Worm (Caenorhabditis elegans) whole organism, late embryonic: ENCODE measurements around the gene C04H5.1.
"Not testable (repeated sequence)": the region's sequence is repeated elsewhere in the genome, so short reads cannot be mapped to it uniquely, and the experiment has no call there.

Experiments used
- C08G9.2 ChIP-seq: sonication (generic microtip); optimal IDR thresholded peaks from 2 replicates; lab custom pipeline; 2016; ENCODE audit warnings: mild to moderate bottlenecking, missing genetic modification characterization, moderate library complexity, missing compliant biosample characterization
- Y22D7AL.16 ChIP-seq: sonication (generic microtip); optimal IDR thresholded peaks from 2 replicates; lab custom pipeline; 2016; ENCODE audit warnings: missing genetic modification characterization, missing compliant biosample characterization
- ama-1 ChIP-seq: fragments of 150-350 bp; optimal IDR thresholded peaks from 2 replicates; lab custom pipeline; 2014
- ceh-14 ChIP-seq: sonication (generic microtip); optimal IDR thresholded peaks from 2 replicates; lab custom pipeline; 2016; ENCODE audit warnings: missing genotype, missing genetic modification characterization, missing compliant biosample characterization
- ceh-18 ChIP-seq: sonication (generic microtip); optimal IDR thresholded peaks from 2 replicates; lab custom pipeline; 2016; ENCODE audit warnings: missing genetic modification characterization, missing compliant biosample characterization
- ceh-2 ChIP-seq: sonication (generic microtip); optimal IDR thresholded peaks from 2 replicates; lab custom pipeline; 2016; ENCODE audit warnings: missing genotype, missing genetic modification characterization, missing compliant biosample characterization
- ceh-30 ChIP-seq: fragments of 150-350 bp; optimal IDR thresholded peaks from 2 replicates; lab custom pipeline; 2014; ENCODE audit warnings: missing biosample characterization, missing genetic modification characterization
- ceh-31 ChIP-seq: sonication (generic microtip); optimal IDR thresholded peaks from 2 replicates; lab custom pipeline; 2016; ENCODE audit warnings: missing genetic modification characterization, missing compliant biosample characterization
- ceh-34 ChIP-seq: sonication (generic microtip); optimal IDR thresholded peaks from 2 replicates; lab custom pipeline; 2016; ENCODE audit warnings: mild to moderate bottlenecking, missing genetic modification characterization, missing compliant biosample characterization
- ceh-45 ChIP-seq: fragments of 200-800 bp; sonication (Bioruptor generic); IDR thresholded peaks from 2 replicates; pipeline ENCODE4 v1.3.6; 2022; ENCODE audit warnings: missing genetic modification reagents, missing genetic modification characterization, missing compliant biosample characterization
- che-1 ChIP-seq: sonication (generic microtip); optimal IDR thresholded peaks from 2 replicates; lab custom pipeline; 2016; ENCODE audit warnings: mild to moderate bottlenecking, missing genetic modification characterization, missing compliant biosample characterization
- dve-1 ChIP-seq: sonication (generic microtip); optimal IDR thresholded peaks from 2 replicates; lab custom pipeline; 2017; ENCODE audit warnings: antibody characterized with exemption, mild to moderate bottlenecking, missing genetic modification characterization, missing compliant biosample characterization
- elt-2 ChIP-seq: sonication (generic microtip); optimal IDR thresholded peaks from 2 replicates; lab custom pipeline; 2016; ENCODE audit warnings: missing genetic modification reagents, missing genetic modification characterization, missing compliant biosample characterization
- ets-4 ChIP-seq: sonication (generic microtip); optimal IDR thresholded peaks from 2 replicates; lab custom pipeline; 2016; ENCODE audit warnings: missing genetic modification characterization, missing compliant biosample characterization
- fax-1 ChIP-seq: sonication (generic microtip); optimal IDR thresholded peaks from 2 replicates; lab custom pipeline; 2016; ENCODE audit warnings: missing genotype, missing genetic modification characterization, missing compliant biosample characterization
- hlh-8 ChIP-seq: sonication (generic microtip); optimal IDR thresholded peaks from 2 replicates; lab custom pipeline; 2016; ENCODE audit warnings: missing genotype, missing genetic modification characterization, missing compliant biosample characterization
- lin-11 ChIP-seq: fragments of 200-800 bp; sonication (Bioruptor generic); optimal IDR thresholded peaks from 2 replicates; lab custom pipeline; 2018; ENCODE audit warnings: mild to moderate bottlenecking, missing genetic modification characterization, missing compliant biosample characterization
- madf-2 ChIP-seq: sonication (generic microtip); optimal IDR thresholded peaks from 2 replicates; lab custom pipeline; 2017; ENCODE audit warnings: missing genetic modification characterization, missing compliant biosample characterization
- nfya-1 ChIP-seq: sonication (generic microtip); optimal IDR thresholded peaks from 2 replicates; lab custom pipeline; 2017; ENCODE audit warnings: missing genetic modification characterization, mild to moderate bottlenecking, missing compliant biosample characterization, antibody characterized with exemption, moderate library complexity
- nhr-232 ChIP-seq: sonication (generic microtip); optimal IDR thresholded peaks from 2 replicates; lab custom pipeline; 2016; ENCODE audit warnings: missing genetic modification characterization, missing compliant biosample characterization
- pat-9 ChIP-seq: fragments of 200-800 bp; sonication (Bioruptor generic); optimal IDR thresholded peaks from 2 replicates; lab custom pipeline; 2018; ENCODE audit warnings: mild to moderate bottlenecking, missing genetic modification characterization, moderate library complexity, missing compliant biosample characterization
- pax-1 ChIP-seq: fragments of 150-350 bp; optimal IDR thresholded peaks from 2 replicates; lab custom pipeline; 2014; ENCODE audit warnings: missing biosample characterization, missing genetic modification characterization
- pha-2 ChIP-seq: sonication (generic microtip); optimal IDR thresholded peaks from 2 replicates; lab custom pipeline; 2017; ENCODE audit warnings: mild to moderate bottlenecking, missing genetic modification characterization, missing compliant biosample characterization
- pqm-1 ChIP-seq: sonication (generic microtip); optimal IDR thresholded peaks from 2 replicates; lab custom pipeline; 2016; ENCODE audit warnings: missing genetic modification characterization, missing compliant biosample characterization
- ref-2 ChIP-seq: sonication (generic microtip); optimal IDR thresholded peaks from 2 replicates; lab custom pipeline; 2016; ENCODE audit warnings: missing genetic modification characterization, missing compliant biosample characterization
- rnt-1 ChIP-seq: sonication (generic microtip); optimal IDR thresholded peaks from 2 replicates; lab custom pipeline; 2016; ENCODE audit warnings: missing genetic modification characterization, missing compliant biosample characterization
- sox-2 ChIP-seq: fragments of 200-800 bp; sonication (Bioruptor generic); IDR thresholded peaks from 2 replicates; pipeline ENCODE4 v1.3.6; 2022; ENCODE audit warnings: missing genetic modification reagents, missing genetic modification characterization, missing compliant biosample characterization
- tbx-2 ChIP-seq: sonication (generic microtip); optimal IDR thresholded peaks from 2 replicates; lab custom pipeline; 2016; ENCODE audit warnings: missing genetic modification characterization, missing compliant biosample characterization
- tbx-7 ChIP-seq: sonication (generic microtip); optimal IDR thresholded peaks from 2 replicates; lab custom pipeline; 2016; ENCODE audit warnings: missing genotype, missing genetic modification characterization, missing compliant biosample characterization
- unc-3 ChIP-seq, 2 experiments: fragments of 200-800 bp in 1 of 2; sonication (Bioruptor generic) in 1 of 2; sonication (generic microtip) in 1 of 2; conservative IDR thresholded peaks in 1 of 2; optimal IDR thresholded peaks in 1 of 2; 2 replicates each; pipeline versions ENCODE4 v1.3.6 to Lab custom; 2016 to 2022; ENCODE audit warnings: missing compliant biosample characterization in 2 of 2, missing genetic modification characterization in 2 of 2, missing genetic modification reagents in 1 of 2
- unc-42 ChIP-seq: sonication (generic microtip); optimal IDR thresholded peaks from 2 replicates; lab custom pipeline; 2016; ENCODE audit warnings: missing genotype, missing genetic modification characterization, missing compliant biosample characterization
- unc-55 ChIP-seq: sonication (generic microtip); optimal IDR thresholded peaks from 2 replicates; lab custom pipeline; 2017; ENCODE audit warnings: missing biosample characterization, missing genetic modification reagents, missing genetic modification characterization
- unc-86 ChIP-seq: sonication (generic microtip); optimal IDR thresholded peaks from 2 replicates; lab custom pipeline; 2016; ENCODE audit warnings: missing genetic modification characterization, missing compliant biosample characterization
- zip-5 ChIP-seq: sonication (generic microtip); optimal IDR thresholded peaks from 2 replicates; lab custom pipeline; 2016; ENCODE audit warnings: missing genetic modification characterization, missing compliant biosample characterization
- ztf-16 ChIP-seq: sonication (generic microtip); optimal IDR thresholded peaks from 2 replicates; lab custom pipeline; 2017; ENCODE audit warnings: missing genetic modification characterization, missing compliant biosample characterization

The C04H5.1 gene

DNA sequence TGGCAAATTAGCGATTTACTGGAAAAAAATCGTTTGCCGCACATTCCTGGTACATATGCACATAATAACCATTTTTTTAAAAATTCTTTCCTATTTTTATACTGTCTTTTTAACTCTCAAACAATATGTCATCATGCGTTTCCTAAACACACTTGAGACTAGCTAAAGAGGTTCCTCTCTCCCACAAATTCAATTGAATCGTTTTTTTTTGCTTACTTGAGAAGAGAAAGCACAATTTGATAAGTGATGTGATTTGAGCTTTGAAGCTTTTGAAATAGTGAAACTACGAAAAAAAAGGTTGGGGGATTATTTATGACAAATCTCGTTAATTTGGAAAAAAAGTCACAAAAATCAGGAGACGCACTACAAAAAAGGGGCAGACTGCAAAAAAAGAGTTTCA lies 20.9 kb downstream of the C04H5.1 start:
- no peak for TF ChIP-seq C08G9.2
- no peak for TF ChIP-seq elt-2
- TF ChIP-seq ets-4 (tag; lab: Kevin White, UChicago) = no peak
- TF ChIP-seq lin-11 (tag; lab: Kevin White, UChicago) = no peak
- TF ChIP-seq ama-1 (lab: Kevin White, UChicago) = no peak
- no peak for TF ChIP-seq rnt-1 (tag; lab: Kevin White, UChicago)
- TF ChIP-seq che-1 (tag; lab: Kevin White, UChicago) = no peak
- no peak for TF ChIP-seq pat-9 (tag; lab: Kevin White, UChicago)
- no peak for TF ChIP-seq Y22D7AL.16 (tag; lab: Kevin White, UChicago)
- no peak for TF ChIP-seq ceh-14 (tag; lab: Kevin White, UChicago)
- no peak for TF ChIP-seq unc-55 (GFP tag; lab: Kevin White, UChicago)
- TF ChIP-seq, all 69 proteins: peak for 0

DNA sequence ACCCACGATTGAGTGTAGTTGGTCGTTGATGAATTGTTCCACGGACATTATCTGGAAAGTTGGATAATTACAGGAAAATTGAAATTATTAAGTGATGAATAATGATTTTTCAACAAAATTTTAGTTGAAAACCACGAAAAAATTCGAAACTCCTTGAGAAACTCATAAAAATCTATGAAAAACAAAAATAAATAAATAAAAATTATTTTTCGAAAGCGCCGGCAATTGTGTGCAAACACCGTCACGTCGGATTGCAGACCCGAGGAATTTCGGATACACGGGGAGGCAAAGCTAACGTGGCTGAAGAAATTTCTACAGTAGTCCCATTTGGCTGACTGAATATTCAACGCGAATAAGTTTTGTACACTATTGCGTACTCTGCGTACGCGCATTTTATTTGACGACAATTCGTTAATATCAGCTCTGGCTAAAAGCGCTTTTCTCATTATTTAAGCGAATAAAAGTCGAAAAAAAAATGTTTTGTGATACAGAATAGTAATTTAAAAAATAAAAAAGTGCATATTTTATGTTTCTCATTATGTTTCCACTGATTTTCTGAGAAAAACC lies 27.5 kb downstream of the C04H5.1 start, which contains the start of gene mog-4:
mog-4 (minus strand) TSS at position 51 of the 567 bp plus-strand sequence.
- TF ChIP-seq tbx-7 (tag; lab: Kevin White, UChicago) = peak; percentile 67
- peak; percentile 78 for TF ChIP-seq hlh-8 (tag; lab: Kevin White, UChicago)
- peak; percentile 60 for TF ChIP-seq elt-2
- peak; percentile 13 for TF ChIP-seq sox-2 (GFP tag; lab: Robert Waterston, UW)
- peak; percentile 9 for TF ChIP-seq Y22D7AL.16 (tag; lab: Kevin White, UChicago)
- TF ChIP-seq ceh-31 (tag; lab: Kevin White, UChicago) = peak; percentile 91
- peak; percentile 47 for TF ChIP-seq fax-1 (tag; lab: Kevin White, UChicago)
- TF ChIP-seq ceh-45 = peak; percentile 69; the same call in 1 of the 2 replicates
- peak; percentile 62; the same call in 1 of the 2 replicates for TF ChIP-seq unc-3 (GFP tag; conservative IDR thresholded peaks at IDR 0.05; lab: Robert Waterston, UW)
- TF ChIP-seq unc-3 (tag; optimal IDR thresholded peaks at IDR 0.05; lab: Kevin White, UChicago) = not testable (repeated sequence)
- peak; percentile 65 for TF ChIP-seq ceh-2
- peak; percentile 72 for TF ChIP-seq nfya-1 (tag; lab: Kevin White, UChicago)
- TF ChIP-seq ceh-34 (tag; lab: Kevin White, UChicago) = peak; percentile 76
- TF ChIP-seq ztf-16 = peak; percentile 60
- TF ChIP-seq madf-2 (tag; lab: Kevin White, UChicago) = peak; percentile 50
- peak; percentile 41 for TF ChIP-seq zip-5
- peak; percentile 57 for TF ChIP-seq rnt-1 (tag; lab: Kevin White, UChicago)
- TF ChIP-seq ets-4 (tag; lab: Kevin White, UChicago) = peak; percentile 80
- TF ChIP-seq unc-42 = peak; percentile 89
- peak; percentile 86 for TF ChIP-seq pqm-1 (tag; lab: Kevin White, UChicago)
- peak; percentile 5 for TF ChIP-seq dve-1
- peak; percentile 54 for TF ChIP-seq unc-86 (tag; lab: Kevin White, UChicago)
- peak; percentile 82 for TF ChIP-seq ceh-14 (tag; lab: Kevin White, UChicago)
- TF ChIP-seq C08G9.2 = peak; percentile 89
- peak; percentile 60 for TF ChIP-seq ref-2 (tag; lab: Kevin White, UChicago)
- TF ChIP-seq tbx-2 = peak; percentile 74
- TF ChIP-seq ceh-18 (tag; lab: Kevin White, UChicago) = peak; percentile 85
- peak; percentile 15 for TF ChIP-seq pha-2 (tag; lab: Kevin White, UChicago)

DNA sequence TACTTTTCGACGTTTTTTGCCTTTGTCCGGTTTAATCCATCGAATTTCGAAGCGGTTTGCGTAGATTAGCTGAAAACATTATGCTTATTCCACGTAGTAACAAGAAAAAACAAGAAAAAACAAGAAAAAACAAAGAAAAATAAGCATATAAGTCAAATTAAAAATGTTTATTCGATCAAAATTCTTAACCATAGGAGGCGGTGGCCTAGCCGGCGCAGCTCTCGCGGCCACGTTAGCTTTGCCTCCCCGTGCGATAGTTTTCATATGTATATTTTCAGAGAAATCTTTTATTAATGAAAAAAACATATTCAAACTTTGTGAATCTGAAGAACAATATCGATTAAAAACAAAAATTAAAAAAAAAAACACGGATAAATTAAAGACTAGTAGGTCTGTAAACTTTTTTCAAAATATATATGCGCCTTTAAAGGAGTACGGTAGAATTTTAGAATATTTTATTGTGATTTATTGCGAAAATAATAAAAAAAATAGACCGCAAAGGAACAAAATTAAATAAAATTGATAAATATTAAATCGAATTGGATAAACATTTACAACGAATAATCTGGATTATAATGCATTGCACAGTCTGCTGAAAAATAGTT lies 29.8 kb downstream of the C04H5.1 start:
- peak; percentile 7 for TF ChIP-seq unc-42

DNA sequence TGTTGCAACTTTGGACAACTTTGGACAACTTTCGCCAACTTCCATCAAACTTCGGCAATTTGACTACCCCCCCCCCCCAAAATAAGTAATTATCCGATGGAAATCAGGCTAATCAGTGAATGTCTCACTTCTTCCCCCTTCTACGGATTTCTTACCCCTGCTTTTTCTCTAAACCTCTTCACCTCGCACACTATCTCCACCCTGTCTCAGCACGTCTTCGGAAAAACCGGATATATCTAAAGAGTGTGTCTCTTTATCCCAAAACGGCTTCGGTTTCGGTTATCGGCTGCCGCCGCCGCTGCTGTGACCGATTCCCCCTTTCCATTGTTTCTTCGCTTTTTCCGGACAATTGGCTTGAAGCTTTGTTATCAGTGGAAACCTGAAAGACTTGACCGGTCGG lies 33.7 kb downstream of the C04H5.1 start:
- TF ChIP-seq ref-2 (tag; lab: Kevin White, UChicago) = peak; percentile 10
- TF ChIP-seq nhr-232 = no peak
- no peak for TF ChIP-seq pax-1 (tag; lab: Kevin White, UChicago)
- no peak for TF ChIP-seq pha-2 (tag; lab: Kevin White, UChicago)
- no peak for TF ChIP-seq ceh-30 (tag; lab: Kevin White, UChicago)
